Fruit fly (Drosophila melanogaster): Measurements from ENCODE around the gene rdx.

rdx gene

DNA sequence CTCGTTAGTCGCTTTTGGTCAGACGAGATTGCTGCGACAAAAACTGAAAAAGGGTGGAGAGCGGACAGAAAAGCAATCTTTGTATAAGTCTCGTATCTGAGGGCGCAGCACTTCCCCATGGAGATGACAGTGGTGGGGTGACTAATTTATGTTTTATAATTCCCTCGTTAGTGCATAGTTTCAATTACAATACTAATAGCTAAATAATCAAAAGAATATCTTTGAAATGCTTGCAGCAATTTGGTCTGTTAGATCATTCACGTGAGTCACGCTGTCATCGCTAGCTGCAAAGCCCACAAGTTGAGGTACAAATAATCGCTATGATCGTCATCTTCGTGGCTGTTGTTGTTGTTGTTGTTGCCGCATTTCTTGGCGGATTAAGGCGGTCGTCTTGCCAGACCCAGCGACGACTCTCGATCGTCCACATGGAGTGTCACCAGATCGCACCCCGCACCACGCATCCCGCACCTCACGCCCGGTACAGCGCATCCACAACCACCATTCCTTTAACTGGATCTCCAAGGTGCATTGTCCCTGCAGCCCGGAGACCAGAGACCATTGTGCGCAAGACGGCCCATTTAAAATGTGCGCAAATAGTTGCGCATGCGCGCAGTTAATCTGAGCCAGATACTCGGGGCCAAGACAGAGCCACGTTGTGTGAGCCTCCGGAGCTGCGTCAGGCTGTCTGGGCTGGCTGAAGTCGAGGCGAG lies 109.9 kb downstream of the rdx start (continued):
- TF ChIP-seq CG15601 (tag; optimal IDR thresholded peaks at IDR 0.05) (peak; percentile 7), lbe (GFP tag; optimal IDR thresholded peaks at IDR 0.05) (peak; percentile 66), Ets97D (GFP tag; optimal IDR thresholded peaks at IDR 0.05) (no peak), Hey (tag; optimal IDR thresholded peaks at IDR 0.05) (no peak), Rfx (GFP tag; IDR thresholded peaks at IDR 0.05) (peak; percentile 37; the same call in 1 of the 2 replicates), ttk (GFP tag; IDR thresholded peaks at IDR 0.05) (peak; percentile 47)

DNA sequence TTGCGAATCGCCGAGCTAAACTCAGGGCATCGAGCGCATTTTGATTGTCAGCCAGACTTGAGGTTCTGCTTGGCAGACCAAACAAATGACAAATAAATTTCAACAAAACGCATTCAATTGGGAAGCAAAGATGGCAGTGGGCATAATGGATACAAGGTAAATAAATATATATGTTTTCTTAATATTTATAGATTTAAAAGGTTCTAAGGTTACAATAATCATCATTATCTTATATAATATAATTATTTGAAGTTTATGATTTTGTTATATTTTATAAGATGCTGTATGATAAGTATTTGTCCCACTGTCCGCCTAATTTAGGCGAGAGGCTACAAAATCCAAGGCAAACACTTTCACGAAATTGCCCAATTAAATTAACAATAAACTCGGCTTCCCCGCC lies 113.8 kb downstream of the rdx start:
- TF ChIP-seq CG11504 (tag; optimal IDR thresholded peaks at IDR 0.05) (peak; percentile 3), CG10979 (tag; optimal IDR thresholded peaks at IDR 0.05) (peak; percentile 8), unpg (GFP tag; optimal IDR thresholded peaks at IDR 0.05) (peak; percentile 5), gem (tag; optimal IDR thresholded peaks at IDR 0.05) (peak; percentile 15), scrt (GFP tag; optimal IDR thresholded peaks at IDR 0.05) (no peak), CG31441 (GFP tag; IDR thresholded peaks at IDR 0.05) (0 out of 2 replicates have a peak, but pooled peaks have one; percentile 29), Dip3 (GFP tag; optimal IDR thresholded peaks at IDR 0.05) (no peak)

Data from whole organism, embryonic.